Fruit fly (Drosophila melanogaster) whole organism, prepupa: ENCODE data around the gene CG11999.

Experiments
- Blimp-1 ChIP-seq: fragments of 200-800 bp; sonication (Bioruptor generic); optimal IDR thresholded peaks from 3 replicates; lab custom pipeline; 2017; ENCODE audit warnings: missing biosample characterization, missing genetic modification characterization, mild to moderate bottlenecking, moderate library complexity, missing genetic modification reagents
- CG10669 ChIP-seq: fragments of 200-800 bp; sonication (Bioruptor generic); optimal IDR thresholded peaks from 3 replicates; lab custom pipeline; 2018; ENCODE audit warnings: missing biosample characterization, mild to moderate bottlenecking, missing genetic modification characterization, moderate library complexity
- CG11294 ChIP-seq: fragments of 200-800 bp; sonication (Bioruptor generic); IDR thresholded peaks from 2 replicates; pipeline ENCODE4 v1.3.6; 2022; ENCODE audit warnings: missing biosample characterization, missing genetic modification characterization
- CG11762 ChIP-seq: fragments of 200-800 bp; sonication (Bioruptor generic); optimal IDR thresholded peaks from 3 replicates; lab custom pipeline; 2016; ENCODE audit warnings: missing biosample characterization, missing genetic modification characterization; ENCODE audit not compliant: insufficient read depth
- CG11902 ChIP-seq: fragments of 200-800 bp; sonication (Bioruptor generic); optimal IDR thresholded peaks from 3 replicates; lab custom pipeline; 2016; ENCODE audit warnings: missing biosample characterization, missing genetic modification characterization
- CG15336 ChIP-seq: fragments of 200-800 bp; sonication (Bioruptor generic); IDR thresholded peaks from 2 replicates; pipeline ENCODE4 v1.3.6; 2022; ENCODE audit warnings: missing biosample characterization, missing genetic modification characterization
- CG31627 ChIP-seq: fragments of 200-800 bp; sonication (Bioruptor generic); optimal IDR thresholded peaks from 3 replicates; lab custom pipeline; 2016; ENCODE audit warnings: missing biosample characterization, missing genetic modification characterization
- CG34406 ChIP-seq: fragments of 200-800 bp; sonication (Bioruptor generic); optimal IDR thresholded peaks from 3 replicates; lab custom pipeline; 2016; ENCODE audit warnings: missing biosample characterization, missing genetic modification characterization
- CG4318 ChIP-seq: fragments of 200-800 bp; sonication (Bioruptor generic); optimal IDR thresholded peaks from 3 replicates; lab custom pipeline; 2017; ENCODE audit warnings: missing biosample characterization, mild to moderate bottlenecking, missing genetic modification characterization
- CG6163 ChIP-seq: fragments of 200-800 bp; sonication (Bioruptor generic); IDR thresholded peaks from 3 replicates; pipeline ENCODE4 v1.3.6; 2022; ENCODE audit warnings: missing biosample characterization, missing genetic modification characterization
- CG6792 ChIP-seq: fragments of 200-800 bp; sonication (Bioruptor generic); optimal IDR thresholded peaks from 3 replicates; lab custom pipeline; 2016; ENCODE audit warnings: missing biosample characterization, missing genetic modification characterization
- CG6808 ChIP-seq: fragments of 200-800 bp; sonication (Bioruptor generic); optimal IDR thresholded peaks from 3 replicates; lab custom pipeline; 2017; ENCODE audit warnings: missing biosample characterization, missing genetic modification characterization, mild to moderate bottlenecking, moderate library complexity, missing genetic modification reagents
- CG6854 ChIP-seq: fragments of 200-800 bp; sonication (Bioruptor generic); optimal IDR thresholded peaks from 2 replicates; lab custom pipeline; 2017; ENCODE audit warnings: missing biosample characterization, mild to moderate bottlenecking, missing genetic modification characterization
- CG7368 ChIP-seq: fragments of 200-800 bp; sonication (Bioruptor generic); optimal IDR thresholded peaks from 3 replicates; lab custom pipeline; 2016; ENCODE audit warnings: missing biosample characterization, missing genetic modification characterization
- CG9139 ChIP-seq: fragments of 200-800 bp; sonication (Bioruptor generic); optimal IDR thresholded peaks from 3 replicates; lab custom pipeline; 2017; ENCODE audit warnings: missing biosample characterization, mild to moderate bottlenecking, missing genetic modification characterization
- Eip75B ChIP-seq: fragments of 200-800 bp; sonication (Bioruptor generic); optimal IDR thresholded peaks from 3 replicates; lab custom pipeline; 2016; ENCODE audit warnings: missing biosample characterization, missing genetic modification characterization
- Eip93F ChIP-seq: fragments of 200-800 bp; sonication (Bioruptor generic); optimal IDR thresholded peaks from 2 replicates; lab custom pipeline; 2016; ENCODE audit warnings: missing biosample characterization, mild to moderate bottlenecking, missing genetic modification characterization
- Ets21C ChIP-seq: fragments of 200-800 bp; sonication (Bioruptor generic); optimal IDR thresholded peaks from 3 replicates; lab custom pipeline; 2016; ENCODE audit warnings: missing biosample characterization, missing genetic modification characterization
- Ets96B ChIP-seq: fragments of 200-800 bp; optimal IDR thresholded peaks from 2 replicates; lab custom pipeline; 2019; ENCODE audit warnings: missing biosample characterization, mild to moderate bottlenecking, missing genetic modification characterization, moderate library complexity
- Gug ChIP-seq: fragments of 200-800 bp; sonication (Bioruptor generic); IDR thresholded peaks from 2 replicates; pipeline ENCODE4 v1.3.6; 2022; ENCODE audit warnings: missing biosample characterization, missing genetic modification characterization
- Hr38 ChIP-seq: sonication (Bioruptor generic); optimal IDR thresholded peaks from 2 replicates; lab custom pipeline; 2016; ENCODE audit warnings: missing biosample characterization, missing genetic modification characterization
- Hr39 ChIP-seq: fragments of 200-800 bp; sonication (Bioruptor generic); optimal IDR thresholded peaks from 2 replicates; lab custom pipeline; 2016; ENCODE audit warnings: missing biosample characterization, missing genetic modification characterization
- Hr4 ChIP-seq: fragments of 200-800 bp; sonication (Bioruptor generic); optimal IDR thresholded peaks from 3 replicates; lab custom pipeline; 2016; ENCODE audit warnings: missing biosample characterization, missing genetic modification characterization
- Lpt ChIP-seq: fragments of 200-800 bp; sonication (Bioruptor generic); optimal IDR thresholded peaks from 3 replicates; lab custom pipeline; 2016; ENCODE audit warnings: missing biosample characterization, missing genetic modification characterization
- Met ChIP-seq: fragments of 200-800 bp; sonication (Bioruptor generic); optimal IDR thresholded peaks from 3 replicates; lab custom pipeline; 2016; ENCODE audit warnings: missing biosample characterization, missing genetic modification characterization
- OdsH ChIP-seq: fragments of 200-800 bp; sonication (Bioruptor generic); optimal IDR thresholded peaks from 3 replicates; lab custom pipeline; 2016; ENCODE audit warnings: missing biosample characterization, missing genetic modification characterization
- Smox ChIP-seq: fragments of 200-800 bp; sonication (Bioruptor generic); optimal IDR thresholded peaks from 3 replicates; lab custom pipeline; 2016; ENCODE audit warnings: missing biosample characterization, missing genetic modification characterization
- Sox102F ChIP-seq: fragments of 200-800 bp; sonication (Bioruptor generic); optimal IDR thresholded peaks from 2 replicates; lab custom pipeline; 2016; ENCODE audit warnings: missing biosample characterization, mild to moderate bottlenecking, missing genetic modification characterization
- Sox15 ChIP-seq: fragments of 200-800 bp; sonication (Bioruptor generic); optimal IDR thresholded peaks from 3 replicates; lab custom pipeline; 2016; ENCODE audit warnings: missing biosample characterization, missing genetic modification characterization
- achi ChIP-seq: fragments of 200-800 bp; sonication (Bioruptor generic); optimal IDR thresholded peaks from 3 replicates; lab custom pipeline; 2016; ENCODE audit warnings: missing biosample characterization, missing genetic modification characterization
- acj6 ChIP-seq: fragments of 200-800 bp; sonication (Bioruptor generic); optimal IDR thresholded peaks from 3 replicates; lab custom pipeline; 2016; ENCODE audit warnings: missing biosample characterization, missing genetic modification characterization
- cyc ChIP-seq: fragments of 200-800 bp; sonication (Bioruptor generic); optimal IDR thresholded peaks from 3 replicates; lab custom pipeline; 2016; ENCODE audit warnings: missing biosample characterization, missing genetic modification characterization
- dsx ChIP-seq: fragments of 200-800 bp; optimal IDR thresholded peaks from 3 replicates; lab custom pipeline; 2019; ENCODE audit warnings: missing biosample characterization, mild to moderate bottlenecking, missing genetic modification characterization, moderate library complexity; ENCODE audit not compliant: poor library complexity, severe bottlenecking
- eg ChIP-seq: fragments of 200-800 bp; sonication (Bioruptor generic); IDR thresholded peaks from 3 replicates; pipeline ENCODE4 v1.3.6; 2022; ENCODE audit warnings: missing biosample characterization, missing genetic modification characterization
- esn ChIP-seq: fragments of 200-800 bp; sonication (Bioruptor generic); optimal IDR thresholded peaks from 2 replicates; lab custom pipeline; 2016; ENCODE audit warnings: missing biosample characterization, mild to moderate bottlenecking, missing genetic modification characterization, moderate library complexity
- fd59A ChIP-seq: fragments of 200-800 bp; sonication (Bioruptor generic); optimal IDR thresholded peaks from 2 replicates; lab custom pipeline; 2017; ENCODE audit warnings: missing biosample characterization, mild to moderate bottlenecking, missing genetic modification characterization, missing genetic modification reagents
- fd85E ChIP-seq: fragments of 200-800 bp; sonication (Bioruptor generic); optimal IDR thresholded peaks from 3 replicates; lab custom pipeline; 2016; ENCODE audit warnings: missing biosample characterization, missing genetic modification characterization
- fkh ChIP-seq: fragments of 200-800 bp; sonication (Bioruptor generic); optimal IDR thresholded peaks from 3 replicates; lab custom pipeline; 2017; ENCODE audit warnings: missing biosample characterization, mild to moderate bottlenecking, missing genetic modification characterization, moderate library complexity
- lz ChIP-seq: fragments of 200-800 bp; sonication (Bioruptor generic); optimal IDR thresholded peaks from 3 replicates; lab custom pipeline; 2016; ENCODE audit warnings: missing biosample characterization, missing genetic modification characterization
- net ChIP-seq: fragments of 200-800 bp; sonication (Bioruptor generic); optimal IDR thresholded peaks from 3 replicates; lab custom pipeline; 2016; ENCODE audit warnings: missing biosample characterization, missing genetic modification characterization
- pdm3 ChIP-seq: fragments of 200-800 bp; sonication (Bioruptor generic); optimal IDR thresholded peaks from 3 replicates; lab custom pipeline; 2016; ENCODE audit warnings: missing biosample characterization, missing genetic modification characterization
- salr ChIP-seq, 2 experiments: fragments of 200-800 bp; sonication (Bioruptor generic); optimal IDR thresholded peaks; 3 replicates each; lab custom pipeline; 2016 to 2018; ENCODE audit warnings: missing biosample characterization in 2 of 2, missing genetic modification characterization in 2 of 2, mild to moderate bottlenecking in 1 of 2
- spab ChIP-seq: fragments of 200-800 bp; sonication (Bioruptor generic); optimal IDR thresholded peaks from 2 replicates; lab custom pipeline; 2017; ENCODE audit warnings: missing biosample characterization, mild to moderate bottlenecking, missing genetic modification characterization, missing genetic modification reagents
- svp ChIP-seq: fragments of 200-800 bp; sonication (Bioruptor generic); peaks from one replicate; lab custom pipeline; 2016; ENCODE audit warnings: missing biosample characterization, missing genetic modification characterization
- vri ChIP-seq: fragments of 200-800 bp; sonication (Bioruptor generic); optimal IDR thresholded peaks from 3 replicates; lab custom pipeline; 2016; ENCODE audit warnings: missing biosample characterization, mild to moderate bottlenecking, missing genetic modification characterization

Gene CG11999

dm6 chr3R:5323741-5324538 is 30.6 kb downstream of the CG11999 start (continued):
- TF ChIP-seq CG15336 (peak; percentile 78), Ets96B (tag; lab: Kevin White, UChicago) (no peak), Eip93F (GFP tag; lab: Kevin White, UChicago) (peak; percentile 30), achi (GFP tag; lab: Kevin White, UChicago) (no peak), Hr38 (GFP tag; lab: Kevin White, UChicago) (no peak), Ets21C (no peak), salr (GFP tag; optimal IDR thresholded peaks at IDR 0.05; lab: Kevin White, UChicago) (peak in 1 of 2 experiments; percentile 19), eg (GFP tag; lab: Robert Waterston, UW) (peak; percentile 51; the same call in 1 of the 3 replicates), CG31627 (no peak), Blimp-1 (GFP tag; lab: Kevin White, UChicago) (peak; percentile 28), Hr4 (GFP tag; lab: Kevin White, UChicago) (peak; percentile 68), dsx (peak; percentile 65), Gug (GFP tag; lab: Robert Waterston, UW) (no peak), lz (GFP tag; lab: Kevin White, UChicago) (no peak), Hr39 (GFP tag; lab: Kevin White, UChicago) (no peak), CG4318 (GFP tag; lab: Kevin White, UChicago) (peak; percentile 19), acj6 (GFP tag; lab: Kevin White, UChicago) (no peak), fd85E (no peak), Lpt (GFP tag; lab: Kevin White, UChicago) (no peak), fkh (GFP tag; lab: Kevin White, UChicago) (peak; percentile 51), CG11762 (GFP tag; lab: Kevin White, UChicago) (no peak), CG9139 (GFP tag; lab: Kevin White, UChicago) (peak; percentile 33), CG6163 (GFP tag; lab: Robert Waterston, UW) (peak; percentile 64; the same call in 2 of the 3 replicates), spab (GFP tag; lab: Kevin White, UChicago) (no peak), Eip75B (GFP tag; lab: Kevin White, UChicago) (no peak), CG6792 (GFP tag; lab: Kevin White, UChicago) (no peak), CG7368 (GFP tag; lab: Kevin White, UChicago) (no peak), Sox15 (GFP tag; lab: Kevin White, UChicago) (no peak), CG11294 (GFP tag; lab: Robert Waterston, UW) (no peak), vri (peak; percentile 68), OdsH (GFP tag; lab: Kevin White, UChicago) (no peak), CG10669 (no peak), CG6854 (GFP tag; lab: Kevin White, UChicago) (peak; percentile 38), net (GFP tag; lab: Kevin White, UChicago) (peak; percentile 14), fd59A (GFP tag; lab: Kevin White, UChicago) (no peak), cyc (GFP tag; lab: Kevin White, UChicago) (no peak), CG34406 (GFP tag; lab: Kevin White, UChicago) (no peak), pdm3 (GFP tag; lab: Kevin White, UChicago) (peak; percentile 41), svp (GFP tag; lab: Kevin White, UChicago) (no peak), esn (peak; percentile 22)

dm6 chr3R:5322182-5322609 is 32.4 kb downstream of the CG11999 start:
- TF ChIP-seq Hr39 (GFP tag; lab: Kevin White, UChicago) (no peak), fd59A (GFP tag; lab: Kevin White, UChicago) (no peak), CG11762 (GFP tag; lab: Kevin White, UChicago) (no peak), Sox102F (GFP tag; lab: Kevin White, UChicago) (no peak), Hr38 (GFP tag; lab: Kevin White, UChicago) (no peak), svp (GFP tag; lab: Kevin White, UChicago) (no peak), CG11902 (no peak), CG6808 (no peak), Smox (no peak), CG15336 (no peak), Sox15 (GFP tag; lab: Kevin White, UChicago) (no peak), CG9139 (GFP tag; lab: Kevin White, UChicago) (no peak), Met (GFP tag; lab: Kevin White, UChicago) (no peak), achi (GFP tag; lab: Kevin White, UChicago) (no peak), Gug (GFP tag; lab: Robert Waterston, UW) (no peak)
- TF ChIP-seq, all 60 proteins: peak for 0
